Fruit fly (Drosophila melanogaster): ENCODE results near the gene Uch.

The Uch gene

dm6 chr2L:2175930-2176643, 37.9 kb downstream of the Uch start (continued):
- TF ChIP-seq BtbVII (GFP tag; optimal IDR thresholded peaks at IDR 0.05) (no peak), pros (GFP tag; optimal IDR thresholded peaks at IDR 0.05) (no peak), zen (tag; optimal IDR thresholded peaks at IDR 0.05) (no peak), Stat92E (GFP tag; optimal IDR thresholded peaks at IDR 0.05) (no peak), row (GFP tag; IDR thresholded peaks at IDR 0.05) (peak; percentile 67), Sox100B (GFP tag; optimal IDR thresholded peaks at IDR 0.05) (peak; percentile 45), ase (GFP tag; IDR thresholded peaks at IDR 0.05) (0 out of 3 replicates have a peak, but pooled peaks have one; percentile 33), CG10147 (GFP tag; optimal IDR thresholded peaks at IDR 0.05) (peak; percentile 26), ftz-f1 (GFP tag; optimal IDR thresholded peaks at IDR 0.05) (no peak), Ptx1 (GFP tag; IDR thresholded peaks at IDR 0.05) (peak; percentile 54; the same call in 1 of the 2 replicates), CG10366 (GFP tag; IDR thresholded peaks at IDR 0.05) (peak; percentile 32; the same call in 1 of the 2 replicates), CG11696 (GFP tag; IDR thresholded peaks at IDR 0.05) (peak; percentile 84), CG6654 (GFP tag; optimal IDR thresholded peaks at IDR 0.05) (no peak), CG16779 (GFP tag; IDR thresholded peaks at IDR 0.05) (no peak), br (optimal IDR thresholded peaks at IDR 0.05) (no peak), Max (GFP tag; optimal IDR thresholded peaks at IDR 0.05) (peak; percentile 9), Bteb2 (GFP tag; optimal IDR thresholded peaks at IDR 0.05) (peak; percentile 35), gcm2 (GFP tag; optimal IDR thresholded peaks at IDR 0.05) (no peak), Chrac-16 (GFP tag; optimal IDR thresholded peaks at IDR 0.05) (no peak), CG13624 (GFP tag; optimal IDR thresholded peaks at IDR 0.05) (peak; percentile 15), bsh (GFP tag; optimal IDR thresholded peaks at IDR 0.05) (peak in 1 of 2 experiments; percentile 28), grau (tag; optimal IDR thresholded peaks at IDR 0.05) (peak; percentile 77), CG15269 (tag; optimal IDR thresholded peaks at IDR 0.05) (peak; percentile 77), CG9215 (GFP tag; IDR thresholded peaks at IDR 0.05) (peak; percentile 33), twi (tag; optimal IDR thresholded peaks at IDR 0.05) (no peak), usp (GFP tag; optimal IDR thresholded peaks at IDR 0.05) (no peak), lbe (GFP tag; optimal IDR thresholded peaks at IDR 0.05) (no peak), sug (tag; optimal IDR thresholded peaks at IDR 0.05) (peak; percentile 39), cas (GFP tag; IDR thresholded peaks at IDR 0.05) (no peak), CG13775 (GFP tag; optimal IDR thresholded peaks at IDR 0.05) (peak; percentile 41), CG12769 (tag; optimal IDR thresholded peaks at IDR 0.05) (peak; percentile 50), CG17361 (GFP tag; IDR thresholded peaks at IDR 0.05) (peak; percentile 62; the same call in 2 of the 3 replicates), otp (GFP tag; IDR thresholded peaks at IDR 0.05) (no peak), ind (GFP tag; optimal IDR thresholded peaks at IDR 0.05) (peak; percentile 24), CG7987 (GFP tag; optimal IDR thresholded peaks at IDR 0.05) (no peak), CG8281 (tag; optimal IDR thresholded peaks at IDR 0.05) (peak; percentile 17), Xbp1 (GFP tag; optimal IDR thresholded peaks at IDR 0.05) (peak; percentile 24), kay (GFP tag; optimal IDR thresholded peaks at IDR 0.05) (no peak), CG10274 (GFP tag; optimal IDR thresholded peaks at IDR 0.05) (no peak), sna (GFP tag; IDR thresholded peaks at IDR 0.05; ENCODE audit: partially characterized antibody) (no peak), CG6791 (GFP tag; IDR thresholded peaks at IDR 0.05; ENCODE audit: partially characterized antibody) (no peak), CG10267 (tag; optimal IDR thresholded peaks at IDR 0.05) (peak; percentile 17), Dbx (GFP tag; IDR thresholded peaks at IDR 0.05) (peak; percentile 65; the same call in 2 of the 3 replicates), CG17568 (GFP tag; optimal IDR thresholded peaks at IDR 0.05) (peak; percentile 2), Nf-YA (GFP tag; IDR thresholded peaks at IDR 0.05) (no peak), CG3281 (GFP tag; optimal IDR thresholded peaks at IDR 0.05) (peak; percentile 80), CG3407 (GFP tag; optimal IDR thresholded peaks at IDR 0.05) (no peak), CG14441 (GFP tag; IDR thresholded peaks at IDR 0.05) (peak; percentile 27; the same call in 1 of the 2 replicates), CHES-1-like (GFP tag; optimal IDR thresholded peaks at IDR 0.05) (no peak), Nf-YC (tag; optimal IDR thresholded peaks at IDR 0.05) (peak; percentile 22)
